Fruit fly (Drosophila melanogaster) whole organism, pupa: ENCODE measurements around the gene Elba3.

Source experiments
- CG12605 ChIP-seq: fragments of 200-800 bp; sonication (Bioruptor generic); IDR thresholded peaks from 2 replicates; pipeline ENCODE4 v1.3.6; 2022; ENCODE audit warnings: missing biosample characterization, missing genetic modification characterization
- CG32121 ChIP-seq: fragments of 200-800 bp; sonication (Bioruptor generic); IDR thresholded peaks from 2 replicates; pipeline ENCODE4 v1.3.6; 2022; ENCODE audit warnings: missing biosample characterization, missing genetic modification characterization

DNA sequence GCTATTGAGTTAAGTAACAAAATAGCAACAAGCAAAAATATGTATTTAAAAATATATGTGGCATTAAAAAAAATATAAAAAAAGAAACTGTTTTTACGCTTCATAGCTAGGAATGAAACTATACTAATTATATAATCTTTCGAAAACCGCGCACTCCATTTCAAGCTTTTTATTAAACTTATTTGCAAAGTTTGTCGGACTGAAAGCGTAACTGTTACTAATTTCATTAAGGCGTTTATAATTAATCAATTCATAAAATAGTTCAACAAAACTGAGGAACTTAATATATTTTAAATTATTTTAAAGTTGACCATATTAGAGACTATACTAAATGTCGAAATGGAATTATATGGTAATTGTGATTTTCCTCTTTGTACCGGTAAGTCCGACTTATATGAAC, 44.6 kb upstream of the Elba3 start, which contains the start of gene CG15635:
- TF ChIP-seq CG12605, result no peak
- TF ChIP-seq CG32121 (GFP tag; lab: Robert Waterston, UW), result no peak
